Worm (Caenorhabditis elegans) whole organism, L2 larva: Measurements from ENCODE around the gene arg-1.
"Not testable (repeated sequence)": the region's sequence is repeated elsewhere in the genome, so short reads cannot be mapped to it uniquely, and the experiment has no call there.

Experiments used
- C34F6.9 ChIP-seq: fragments of 150-350 bp; optimal IDR thresholded peaks from 2 replicates; lab custom pipeline; 2014; ENCODE audit warnings: missing biosample characterization, missing genetic modification characterization
- F13H6.1 ChIP-seq: sonication (generic microtip); optimal IDR thresholded peaks from 2 replicates; lab custom pipeline; 2016; ENCODE audit warnings: missing genetic modification characterization, missing compliant biosample characterization
- R02D3.7 ChIP-seq: fragments of 150-350 bp; optimal IDR thresholded peaks from 2 replicates; lab custom pipeline; 2014; ENCODE audit warnings: missing biosample characterization, missing genetic modification characterization
- Y55F3AM.14 ChIP-seq: fragments of 200-800 bp; sonication (Bioruptor generic); optimal IDR thresholded peaks from 2 replicates; lab custom pipeline; 2018; ENCODE audit warnings: mild to moderate bottlenecking, missing genetic modification characterization, missing compliant biosample characterization
- ZK546.5 ChIP-seq: sonication (generic microtip); optimal IDR thresholded peaks from 2 replicates; lab custom pipeline; 2017; ENCODE audit warnings: missing biosample characterization, missing genetic modification characterization
- alr-1 ChIP-seq: fragments of 150-350 bp; optimal IDR thresholded peaks from 2 replicates; lab custom pipeline; 2014; ENCODE audit warnings: missing biosample characterization, missing genetic modification characterization
- aly-2 ChIP-seq: fragments of 150-350 bp; optimal IDR thresholded peaks from 2 replicates; lab custom pipeline; 2014; ENCODE audit warnings: missing biosample characterization, missing genetic modification characterization
- ama-1 ChIP-seq: fragments of 150-350 bp; optimal IDR thresholded peaks from 2 replicates; lab custom pipeline; 2018; ENCODE audit warnings: inconsistent platforms
- blmp-1 ChIP-seq: sonication (generic microtip); optimal IDR thresholded peaks from 2 replicates; lab custom pipeline; 2017; ENCODE audit warnings: missing genetic modification characterization, mild to moderate bottlenecking, missing compliant biosample characterization, antibody characterized with exemption, moderate library complexity; ENCODE audit not compliant: insufficient read depth
- ceh-16 ChIP-seq: fragments of 150-350 bp; optimal IDR thresholded peaks from 2 replicates; lab custom pipeline; 2014; ENCODE audit warnings: missing biosample characterization, missing genetic modification characterization
- ceh-82 ChIP-seq: fragments of 150-350 bp; optimal IDR thresholded peaks from 2 replicates; lab custom pipeline; 2014; ENCODE audit warnings: missing biosample characterization, missing genetic modification characterization
- crh-2 ChIP-seq: sonication (generic microtip); optimal IDR thresholded peaks from 2 replicates; lab custom pipeline; 2017; ENCODE audit warnings: missing biosample characterization, missing genetic modification characterization
- dmd-4 ChIP-seq: sonication (generic microtip); optimal IDR thresholded peaks from 2 replicates; lab custom pipeline; 2017; ENCODE audit warnings: missing biosample characterization, missing genetic modification characterization
- elt-1 ChIP-seq: fragments of 150-350 bp; optimal IDR thresholded peaks from 2 replicates; lab custom pipeline; 2014; ENCODE audit warnings: missing biosample characterization, missing genetic modification characterization
- fos-1 ChIP-seq: fragments of 150-350 bp; optimal IDR thresholded peaks from 2 replicates; lab custom pipeline; 2014; ENCODE audit warnings: missing biosample characterization, missing genetic modification characterization
- lsy-2 ChIP-seq, 2 experiments: fragments of 150-350 bp in 1 of 2; sonication (generic microtip) in 1 of 2; optimal IDR thresholded peaks; 2 replicates each; lab custom pipeline; 2014 to 2017; ENCODE audit warnings: missing biosample characterization in 2 of 2, missing genetic modification characterization in 2 of 2
- mab-5 ChIP-seq: fragments of 150-350 bp; optimal IDR thresholded peaks from 2 replicates; lab custom pipeline; 2014; ENCODE audit warnings: missing biosample characterization, missing genetic modification characterization
- mdl-1 ChIP-seq, 2 experiments: fragments of 150-350 bp in 1 of 2; sonication (generic microtip) in 1 of 2; optimal IDR thresholded peaks; 2 replicates each; lab custom pipeline; 2017; ENCODE audit warnings: missing biosample characterization in 2 of 2, missing genetic modification characterization in 2 of 2
- nhr-11 ChIP-seq: fragments of 150-350 bp; optimal IDR thresholded peaks from 2 replicates; lab custom pipeline; 2014; ENCODE audit warnings: missing biosample characterization, missing genetic modification characterization
- nhr-12 ChIP-seq: fragments of 150-350 bp; optimal IDR thresholded peaks from 2 replicates; lab custom pipeline; 2014; ENCODE audit warnings: missing biosample characterization, missing genetic modification characterization
- nhr-129 ChIP-seq: fragments of 150-350 bp; optimal IDR thresholded peaks from 2 replicates; lab custom pipeline; 2014; ENCODE audit warnings: missing biosample characterization, missing genetic modification characterization
- nhr-21 ChIP-seq: fragments of 150-350 bp; optimal IDR thresholded peaks from 2 replicates; lab custom pipeline; 2014; ENCODE audit warnings: missing biosample characterization, missing genetic modification characterization
- nhr-23 ChIP-seq: fragments of 150-350 bp; optimal IDR thresholded peaks from 2 replicates; lab custom pipeline; 2014; ENCODE audit warnings: missing biosample characterization, missing genetic modification reagents, missing genetic modification characterization
- nhr-237 ChIP-seq: fragments of 150-350 bp; optimal IDR thresholded peaks from 2 replicates; lab custom pipeline; 2014; ENCODE audit warnings: missing biosample characterization, missing genetic modification characterization
- nhr-25 ChIP-seq: fragments of 150-350 bp; sonication (generic microtip); optimal IDR thresholded peaks from 3 replicates; lab custom pipeline; 2014; ENCODE audit warnings: missing biosample characterization, missing genetic modification characterization
- nhr-77 ChIP-seq: fragments of 150-350 bp; optimal IDR thresholded peaks from 2 replicates; lab custom pipeline; 2014; ENCODE audit warnings: missing biosample characterization, missing genetic modification characterization
- sem-4 ChIP-seq: fragments of 150-350 bp; optimal IDR thresholded peaks from 2 replicates; lab custom pipeline; 2014; ENCODE audit warnings: missing biosample characterization, missing genetic modification reagents, missing genetic modification characterization
- skn-1 ChIP-seq: sonication (generic microtip); optimal IDR thresholded peaks from 2 replicates; lab custom pipeline; 2017; ENCODE audit warnings: missing biosample characterization, missing genetic modification characterization
- sma-3 ChIP-seq: sonication (generic microtip); optimal IDR thresholded peaks from 2 replicates; lab custom pipeline; 2016; ENCODE audit warnings: missing genetic modification reagents, missing genetic modification characterization, missing compliant biosample characterization
- sma-9 ChIP-seq, 2 experiments: fragments of 150-350 bp in 1 of 2; sonication (generic microtip) in 1 of 2; optimal IDR thresholded peaks; 2 replicates each; lab custom pipeline; 2014 to 2016; ENCODE audit warnings: missing genetic modification characterization in 2 of 2, mild to moderate bottlenecking in 1 of 2, missing biosample characterization in 1 of 2, missing compliant biosample characterization in 1 of 2, missing genetic modification reagents in 1 of 2, moderate library complexity in 1 of 2
- unc-55 ChIP-seq: fragments of 150-350 bp; sonication (generic microtip); optimal IDR thresholded peaks from 3 replicates; lab custom pipeline; 2014; ENCODE audit warnings: missing biosample characterization, missing genetic modification reagents, missing genetic modification characterization
- zag-1 ChIP-seq: fragments of 150-350 bp; optimal IDR thresholded peaks from 2 replicates; lab custom pipeline; 2014; ENCODE audit warnings: missing biosample characterization, missing genetic modification characterization
- ztf-11 ChIP-seq: sonication (generic microtip); optimal IDR thresholded peaks from 2 replicates; lab custom pipeline; 2017; ENCODE audit warnings: missing biosample characterization, missing genetic modification characterization
- ztf-4 ChIP-seq: fragments of 150-350 bp; optimal IDR thresholded peaks from 2 replicates; lab custom pipeline; 2014; ENCODE audit warnings: missing biosample characterization, missing genetic modification characterization

The arg-1 gene

DNA sequence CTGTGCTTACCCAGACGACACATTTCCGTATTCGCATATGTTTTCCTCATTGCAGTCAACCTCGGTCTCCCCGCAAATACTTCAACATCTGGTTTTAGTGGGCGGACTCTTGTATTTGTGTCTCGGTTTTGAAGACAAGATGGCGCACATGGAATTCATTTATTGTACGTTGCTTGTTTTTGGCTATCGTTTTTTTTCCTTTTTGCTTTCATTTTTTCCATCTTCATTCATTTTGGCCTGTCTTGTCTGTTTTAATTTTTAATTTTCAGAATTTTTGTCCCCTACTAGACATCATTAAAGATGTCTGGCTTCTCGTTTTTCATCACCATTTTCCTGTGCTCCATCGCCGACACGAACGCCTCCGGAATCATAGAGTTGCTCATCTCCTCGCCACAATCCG lies at the start of gene arg-1:
Gene arg-1 (plus strand): TSS at position 301 of the 400 bp plus-strand sequence.
- TF ChIP-seq elt-1 (tag; lab: Kevin White, UChicago) (no peak), ceh-16 (tag; lab: Kevin White, UChicago) (no peak), ztf-11 (tag; lab: Kevin White, UChicago) (no peak), unc-55 (GFP tag; lab: Kevin White, UChicago) (no peak), ama-1 (lab: Kevin White, UChicago) (no peak), ztf-4 (tag; lab: Kevin White, UChicago) (no peak), sem-4 (no peak), nhr-12 (no peak), ZK546.5 (tag; lab: Kevin White, UChicago) (no peak), blmp-1 (tag; lab: Kevin White, UChicago) (no peak), fos-1 (no peak), mdl-1 (tag; optimal IDR thresholded peaks at IDR 0.05; lab: Kevin White, UChicago) (no peak), zag-1 (no peak), sma-3 (GFP tag; lab: Kevin White, UChicago) (no peak), C34F6.9 (no peak), alr-1 (tag; lab: Kevin White, UChicago) (no peak), dmd-4 (no peak), sma-9 (GFP tag; optimal IDR thresholded peaks at IDR 0.05; lab: Kevin White, UChicago) (no peak), sma-9 (tag; optimal IDR thresholded peaks at IDR 0.05; lab: Kevin White, UChicago) (no peak), lsy-2 (tag; optimal IDR thresholded peaks at IDR 0.05; lab: Kevin White, UChicago) (no peak), skn-1 (tag; lab: Kevin White, UChicago) (no peak)
- TF ChIP-seq, all 48 proteins: peak for 0

DNA sequence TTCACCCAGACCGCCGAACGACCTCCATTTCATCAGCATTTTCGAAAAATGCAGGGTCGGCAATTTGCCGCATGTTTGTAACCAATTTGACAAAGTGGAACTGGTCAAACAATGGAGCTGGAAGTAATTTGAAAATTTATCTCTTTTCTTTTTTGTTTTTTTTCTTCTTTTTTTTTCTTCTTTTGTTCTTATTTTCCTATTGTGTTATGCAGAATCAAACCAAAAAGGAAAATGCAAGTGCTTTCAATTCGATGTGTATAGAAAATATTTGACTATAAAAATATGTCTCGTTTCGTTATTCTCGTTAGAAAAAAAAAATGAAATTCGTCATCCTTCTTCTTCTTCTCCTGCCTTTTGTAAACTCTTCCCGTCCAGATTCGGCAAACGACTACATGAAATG lies 49.1 kb upstream of the arg-1 start, which contains the start of gene F07G6.10:
Gene F07G6.10 (plus strand): TSS at position 301 of the 400 bp plus-strand sequence.
- no peak for TF ChIP-seq F13H6.1 (tag; lab: Kevin White, UChicago)
- no peak for TF ChIP-seq Y55F3AM.14 (GFP tag; lab: Kevin White, UChicago)
- no peak for TF ChIP-seq nhr-77 (tag; lab: Kevin White, UChicago)
- TF ChIP-seq nhr-11 (tag; lab: Kevin White, UChicago): no peak
- no peak for TF ChIP-seq R02D3.7 (tag; lab: Kevin White, UChicago)
- no peak for TF ChIP-seq ZK546.5 (tag; lab: Kevin White, UChicago)
- TF ChIP-seq nhr-237: no peak
- TF ChIP-seq nhr-12: no peak
- no peak for TF ChIP-seq mab-5
- TF ChIP-seq crh-2: no peak
- no peak for TF ChIP-seq nhr-129 (tag; lab: Kevin White, UChicago)
- TF ChIP-seq sma-9 (GFP tag; optimal IDR thresholded peaks at IDR 0.05; lab: Kevin White, UChicago): no peak
- no peak for TF ChIP-seq sma-9 (tag; optimal IDR thresholded peaks at IDR 0.05; lab: Kevin White, UChicago)
- TF ChIP-seq fos-1: no peak
- no peak for TF ChIP-seq nhr-25 (tag; lab: Kevin White, UChicago)

DNA sequence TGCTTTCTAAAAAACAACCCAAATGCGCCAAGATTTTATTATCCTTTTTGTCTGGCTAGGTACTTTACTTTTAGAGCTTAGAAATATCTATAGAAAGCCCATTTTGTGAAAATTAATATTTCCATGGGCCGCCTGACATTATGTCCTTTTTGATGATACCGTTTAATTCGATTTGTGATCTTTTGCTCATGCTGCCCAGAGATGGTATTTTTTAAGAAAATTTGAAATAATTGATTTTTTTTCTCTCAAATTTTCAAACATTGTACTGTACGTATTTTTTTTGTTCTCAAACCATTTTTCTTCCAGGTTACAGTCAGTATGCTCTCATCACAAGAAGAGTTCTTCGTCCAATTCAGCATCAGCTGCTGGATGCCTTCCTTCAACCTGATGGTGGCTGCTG lies 44.2 kb upstream of the arg-1 start, which contains the start of gene Y75D11A.2:
Gene Y75D11A.2 (plus strand): TSS at position 301 of the 400 bp plus-strand sequence.
- not testable (repeated sequence) for TF ChIP-seq nhr-23; sma-3 (GFP tag; lab: Kevin White, UChicago); sem-4

DNA sequence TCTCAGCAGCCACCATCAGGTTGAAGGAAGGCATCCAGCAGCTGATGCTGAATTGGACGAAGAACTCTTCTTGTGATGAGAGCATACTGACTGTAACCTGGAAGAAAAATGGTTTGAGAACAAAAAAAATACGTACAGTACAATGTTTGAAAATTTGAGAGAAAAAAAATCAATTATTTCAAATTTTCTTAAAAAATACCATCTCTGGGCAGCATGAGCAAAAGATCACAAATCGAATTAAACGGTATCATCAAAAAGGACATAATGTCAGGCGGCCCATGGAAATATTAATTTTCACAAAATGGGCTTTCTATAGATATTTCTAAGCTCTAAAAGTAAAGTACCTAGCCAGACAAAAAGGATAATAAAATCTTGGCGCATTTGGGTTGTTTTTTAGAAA lies 40.6 kb upstream of the arg-1 start, which contains the start of gene Y75D11A.3:
Gene Y75D11A.3 (minus strand): TSS at position 101 of the 400 bp plus-strand sequence.
- TF ChIP-seq F13H6.1 (tag; lab: Kevin White, UChicago); ceh-82 (tag; lab: Kevin White, UChicago); mdl-1 (tag; optimal IDR thresholded peaks at IDR 0.05; lab: Kevin White, UChicago): not testable (repeated sequence)
- TF ChIP-seq, all 48 proteins: peak for 0; not testable (repeated sequence) for 48

DNA sequence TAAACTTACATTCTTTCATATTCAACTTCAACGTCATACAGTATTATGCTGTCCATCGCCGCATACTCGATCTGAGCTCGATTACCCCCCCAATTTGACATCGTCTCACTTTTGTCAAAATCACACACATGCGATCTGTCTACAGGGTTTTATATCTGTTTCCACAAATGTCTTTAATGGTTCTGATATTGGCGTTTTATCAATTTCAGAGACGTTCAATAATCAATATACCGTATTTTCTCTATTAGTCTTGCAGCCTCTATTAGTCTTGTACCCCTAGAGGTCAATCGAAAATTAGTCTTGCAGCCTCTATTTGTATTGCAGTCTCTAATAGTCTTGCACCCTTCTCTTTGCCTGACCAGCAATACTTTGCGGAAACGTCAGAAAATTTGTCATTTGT lies 38.2 kb upstream of the arg-1 start, which contains the start of gene Y75D11A.6:
Gene Y75D11A.6 (minus strand): TSS at position 101 of the 400 bp plus-strand sequence.
- not testable (repeated sequence) for TF ChIP-seq dmd-4; aly-2 (tag; lab: Kevin White, UChicago); nhr-21
